Worm (Caenorhabditis elegans) whole organism, early embryonic: ENCODE data around the gene xpf-1.

Experiments used
- B0310.2 ChIP-seq: sonication (generic microtip); optimal IDR thresholded peaks from 2 replicates; lab custom pipeline; 2016; ENCODE audit warnings: mild to moderate bottlenecking, missing genetic modification characterization, missing compliant biosample characterization
- ama-1 ChIP-seq: fragments of 150-350 bp; optimal IDR thresholded peaks from 2 replicates; lab custom pipeline; 2014
- ceh-36 ChIP-seq: sonication (generic microtip); optimal IDR thresholded peaks from 2 replicates; lab custom pipeline; 2016; ENCODE audit warnings: missing genetic modification characterization, inconsistent platforms, missing compliant biosample characterization
- flt-1 ChIP-seq: fragments of 200-800 bp; sonication (Bioruptor generic); IDR thresholded peaks from 2 replicates; pipeline ENCODE4 v1.3.6; 2022; ENCODE audit warnings: missing genetic modification characterization, missing compliant biosample characterization
- hmbx-1 ChIP-seq: sonication (generic microtip); optimal IDR thresholded peaks from 2 replicates; lab custom pipeline; 2016; ENCODE audit warnings: mild to moderate bottlenecking, missing genetic modification characterization, missing compliant biosample characterization
- tbx-11 ChIP-seq: fragments of 200-800 bp; sonication (Bioruptor generic); IDR thresholded peaks from 2 replicates; pipeline ENCODE4 v1.3.6; 2022; ENCODE audit warnings: missing genetic modification characterization, missing compliant biosample characterization
- tra-4 ChIP-seq: sonication (generic microtip); optimal IDR thresholded peaks from 2 replicates; lab custom pipeline; 2017; ENCODE audit warnings: missing genetic modification characterization, missing compliant biosample characterization

DNA sequence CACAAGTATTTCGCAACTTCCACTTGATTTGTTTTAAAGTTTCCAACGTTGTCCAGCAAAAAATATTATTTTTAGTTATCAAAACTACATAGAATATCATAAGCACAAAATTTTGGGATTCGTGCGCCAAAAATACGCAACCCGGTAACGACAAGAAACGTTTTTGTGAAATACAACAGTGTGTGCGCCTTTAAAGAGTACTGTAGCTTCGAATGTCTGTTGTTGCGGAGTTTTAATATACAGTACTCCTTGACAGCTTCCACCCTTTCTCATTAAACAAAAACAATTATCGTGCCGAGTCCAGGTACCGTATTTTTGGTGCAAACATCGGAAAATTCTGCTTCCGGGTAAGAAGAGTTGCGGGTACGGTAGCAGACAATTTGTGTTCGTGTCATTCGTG, 15.8 kb upstream of the xpf-1 start:
- TF ChIP-seq flt-1 (no peak), hmbx-1 (no peak), ama-1 (lab: Kevin White, UChicago) (no peak), B0310.2 (tag; lab: Kevin White, UChicago) (no peak), ceh-36 (tag; lab: Kevin White, UChicago) (no peak), tbx-11 (GFP tag; lab: Robert Waterston, UW) (no peak), tra-4 (tag; lab: Kevin White, UChicago) (no peak)
